Worm (Caenorhabditis elegans) whole organism, L3 larva: ENCODE results near the gene trpa-1.

Experiments
- aly-2 ChIP-seq: fragments of 150-350 bp; optimal IDR thresholded peaks from 2 replicates; lab custom pipeline; 2014; ENCODE audit warnings: missing biosample characterization, missing genetic modification characterization
- ama-1 ChIP-seq: fragments of 150-350 bp; optimal IDR thresholded peaks from 2 replicates; lab custom pipeline; 2018
- ceh-16 ChIP-seq: sonication (generic microtip); optimal IDR thresholded peaks from 2 replicates; lab custom pipeline; 2017; ENCODE audit warnings: missing biosample characterization, missing genetic modification characterization
- ceh-28 ChIP-seq: fragments of 150-350 bp; optimal IDR thresholded peaks from 2 replicates; lab custom pipeline; 2014; ENCODE audit warnings: missing biosample characterization, missing genetic modification reagents, missing genetic modification characterization
- ceh-82 ChIP-seq: fragments of 150-350 bp; optimal IDR thresholded peaks from 2 replicates; lab custom pipeline; 2014; ENCODE audit warnings: missing biosample characterization, missing genetic modification characterization
- daf-12 ChIP-seq: fragments of 150-350 bp; optimal IDR thresholded peaks from 2 replicates; lab custom pipeline; 2014; ENCODE audit warnings: missing biosample characterization, missing genetic modification reagents, missing genetic modification characterization
- egl-27 ChIP-seq: sonication (generic microtip); optimal IDR thresholded peaks from 4 replicates; lab custom pipeline; 2017; ENCODE audit warnings: missing biosample characterization, missing genetic modification reagents, missing genetic modification characterization
- elt-3 ChIP-seq, 3 experiments: fragments of 150-350 bp in 1 of 3; sonication (generic microtip) in 2 of 3; optimal IDR thresholded peaks; 2 replicates in 2 of 3; 4 replicates in 1 of 3; lab custom pipeline; 2014 to 2017; ENCODE audit warnings: missing biosample characterization in 3 of 3, missing genetic modification characterization in 3 of 3
- fos-1 ChIP-seq: fragments of 150-350 bp; optimal IDR thresholded peaks from 2 replicates; lab custom pipeline; 2014; ENCODE audit warnings: missing biosample characterization, missing genetic modification characterization
- nfya-1 ChIP-seq: sonication (generic microtip); optimal IDR thresholded peaks from 2 replicates; lab custom pipeline; 2017; ENCODE audit warnings: missing genetic modification characterization, mild to moderate bottlenecking, missing compliant biosample characterization, antibody characterized with exemption, moderate library complexity; ENCODE audit not compliant: insufficient read depth
- nhr-76 ChIP-seq: fragments of 150-350 bp; sonication (generic microtip); optimal IDR thresholded peaks from 5 replicates; lab custom pipeline; 2014; ENCODE audit warnings: missing biosample characterization, missing genetic modification characterization
- nhr-77 ChIP-seq: fragments of 150-350 bp; optimal IDR thresholded peaks from 2 replicates; lab custom pipeline; 2014; ENCODE audit warnings: missing biosample characterization, missing genetic modification characterization
- unc-39 ChIP-seq: sonication (generic microtip); optimal IDR thresholded peaks from 4 replicates; lab custom pipeline; 2017; ENCODE audit warnings: missing biosample characterization, missing genetic modification characterization
- zag-1 ChIP-seq: fragments of 150-350 bp; optimal IDR thresholded peaks from 2 replicates; lab custom pipeline; 2014; ENCODE audit warnings: missing biosample characterization, missing genetic modification characterization

- no peak for TF ChIP-seq ceh-16 (tag; lab: Kevin White, UChicago)
- no peak for TF ChIP-seq fos-1 (tag; lab: Kevin White, UChicago)
- TF ChIP-seq elt-3 (tag; optimal IDR thresholded peaks at IDR 0.05; lab: Kevin White, UChicago), result no peak
- no peak for TF ChIP-seq zag-1 (tag; lab: Kevin White, UChicago)
- no peak for TF ChIP-seq aly-2 (tag; lab: Kevin White, UChicago)
- TF ChIP-seq ama-1 (lab: Kevin White, UChicago), result no peak
- no peak for TF ChIP-seq egl-27 (tag; lab: Kevin White, UChicago)
- TF ChIP-seq nfya-1 (tag; lab: Kevin White, UChicago), result no peak
- TF ChIP-seq ceh-82 (tag; lab: Kevin White, UChicago), result no peak
- TF ChIP-seq ceh-28 (tag; lab: Kevin White, UChicago), result no peak
- TF ChIP-seq nhr-76 (tag; lab: Kevin White, UChicago), result no peak
- TF ChIP-seq unc-39 (tag; lab: Kevin White, UChicago), result no peak
- TF ChIP-seq nhr-77, result no peak
- no peak for TF ChIP-seq daf-12 (tag; lab: Kevin White, UChicago)
Measured at ce11 chrIV:11923074-11923473, 58.7 kb downstream of the trpa-1 start, which contains the start of gene srlf-31.
